Worm (Caenorhabditis elegans): ENCODE results near the gene T07D4.5.

T07D4.5 gene

ce11 chrII:8853238-8853637 is 30.9 kb downstream of the T07D4.5 start:
- TF ChIP-seq ref-1 (GFP tag; conservative IDR thresholded peaks at IDR 0.05) (no peak), ztf-29 (GFP tag; IDR thresholded peaks at IDR 0.05) (no peak), ztf-23 (GFP tag; IDR thresholded peaks at IDR 0.05) (no peak), flt-1 (GFP tag; IDR thresholded peaks at IDR 0.05) (no peak), med-1 (GFP tag; optimal IDR thresholded peaks at IDR 0.05; ENCODE audit: insufficient read depth) (no peak), klf-2 (GFP tag; conservative IDR thresholded peaks at IDR 0.05) (no peak), cog-1 (tag; optimal IDR thresholded peaks at IDR 0.05) (no peak), T22C8.4 (GFP tag; IDR thresholded peaks at IDR 0.05) (no peak), tab-1 (GFP tag; IDR thresholded peaks at IDR 0.05) (no peak)

ce11 chrII:8851996-8852587 is 32.0 kb downstream of the T07D4.5 start, which contains the start of gene oac-46:
TSS of gene oac-46 (minus strand) at chrII:8852096.
- TF ChIP-seq ztf-29 (GFP tag; IDR thresholded peaks at IDR 0.05) = no peak
- no peak for TF ChIP-seq ref-1 (GFP tag; conservative IDR thresholded peaks at IDR 0.05)
- TF ChIP-seq klf-2 (GFP tag; conservative IDR thresholded peaks at IDR 0.05) = no peak
- TF ChIP-seq T22C8.4 (GFP tag; IDR thresholded peaks at IDR 0.05) = no peak
- TF ChIP-seq med-1 (GFP tag; optimal IDR thresholded peaks at IDR 0.05; ENCODE audit: insufficient read depth) = no peak
- TF ChIP-seq cog-1 (tag; optimal IDR thresholded peaks at IDR 0.05) = no peak
- TF ChIP-seq tab-1 (GFP tag; IDR thresholded peaks at IDR 0.05) = no peak
- no peak for TF ChIP-seq ztf-23 (GFP tag; IDR thresholded peaks at IDR 0.05)
- no peak for TF ChIP-seq flt-1 (GFP tag; IDR thresholded peaks at IDR 0.05)

ce11 chrII:8848984-8849383 is 35.1 kb downstream of the T07D4.5 start:
- TF ChIP-seq flt-1 (GFP tag; IDR thresholded peaks at IDR 0.05) = no peak
- no peak for TF ChIP-seq ref-1 (GFP tag; conservative IDR thresholded peaks at IDR 0.05)
- no peak for TF ChIP-seq ztf-29 (GFP tag; IDR thresholded peaks at IDR 0.05)
- no peak for TF ChIP-seq med-1 (GFP tag; optimal IDR thresholded peaks at IDR 0.05; ENCODE audit: insufficient read depth)
- TF ChIP-seq tab-1 (GFP tag; IDR thresholded peaks at IDR 0.05) = no peak
- no peak for TF ChIP-seq cog-1 (tag; optimal IDR thresholded peaks at IDR 0.05)
- no peak for TF ChIP-seq T22C8.4 (GFP tag; IDR thresholded peaks at IDR 0.05)
- no peak for TF ChIP-seq ztf-23 (GFP tag; IDR thresholded peaks at IDR 0.05)
- TF ChIP-seq klf-2 (GFP tag; conservative IDR thresholded peaks at IDR 0.05) = no peak

ce11 chrII:8845932-8846331 is 38.2 kb downstream of the T07D4.5 start:
- TF ChIP-seq med-1 (GFP tag; optimal IDR thresholded peaks at IDR 0.05; ENCODE audit: insufficient read depth) (no peak), cog-1 (tag; optimal IDR thresholded peaks at IDR 0.05) (no peak), tab-1 (GFP tag; IDR thresholded peaks at IDR 0.05) (no peak)

ce11 chrII:8845298-8845697 is 38.8 kb downstream of the T07D4.5 start, which contains the start of gene agxt-1:
TSS of gene agxt-1 (plus strand) at chrII:8845598.
- TF ChIP-seq klf-2 (GFP tag; conservative IDR thresholded peaks at IDR 0.05) = no peak
- TF ChIP-seq cog-1 (tag; optimal IDR thresholded peaks at IDR 0.05) = no peak
- TF ChIP-seq ref-1 (GFP tag; conservative IDR thresholded peaks at IDR 0.05) = no peak
- TF ChIP-seq flt-1 (GFP tag; IDR thresholded peaks at IDR 0.05) = no peak
- TF ChIP-seq ztf-29 (GFP tag; IDR thresholded peaks at IDR 0.05) = no peak
- no peak for TF ChIP-seq med-1 (GFP tag; optimal IDR thresholded peaks at IDR 0.05; ENCODE audit: insufficient read depth)
- no peak for TF ChIP-seq tab-1 (GFP tag; IDR thresholded peaks at IDR 0.05)
- no peak for TF ChIP-seq T22C8.4 (GFP tag; IDR thresholded peaks at IDR 0.05)
- TF ChIP-seq ztf-23 (GFP tag; IDR thresholded peaks at IDR 0.05) = no peak

- no peak for TF ChIP-seq cog-1 (tag; optimal IDR thresholded peaks at IDR 0.05)
- TF ChIP-seq tab-1 (GFP tag; IDR thresholded peaks at IDR 0.05) = no peak
- no peak for TF ChIP-seq ref-1 (GFP tag; conservative IDR thresholded peaks at IDR 0.05)
- TF ChIP-seq flt-1 (GFP tag; IDR thresholded peaks at IDR 0.05) = no peak
- TF ChIP-seq T22C8.4 (GFP tag; IDR thresholded peaks at IDR 0.05) = no peak
Observed at ce11 chrII:8844465-8845126, 39.5 kb downstream of the T07D4.5 start, which contains the start of gene F46C5.6. TSS of gene F46C5.6 (minus strand) at chrII:8844515.

ce11 chrII:8839025-8839424 is 45.1 kb downstream of the T07D4.5 start, which contains the start of gene F46C5.7:
TSS of gene F46C5.7 (plus strand) at chrII:8839325.
- no peak for TF ChIP-seq ztf-23 (GFP tag; IDR thresholded peaks at IDR 0.05)
- no peak for TF ChIP-seq T22C8.4 (GFP tag; IDR thresholded peaks at IDR 0.05)
- TF ChIP-seq flt-1 (GFP tag; IDR thresholded peaks at IDR 0.05) = no peak
- no peak for TF ChIP-seq cog-1 (tag; optimal IDR thresholded peaks at IDR 0.05)
- no peak for TF ChIP-seq klf-2 (GFP tag; conservative IDR thresholded peaks at IDR 0.05)
- no peak for TF ChIP-seq tab-1 (GFP tag; IDR thresholded peaks at IDR 0.05)
- TF ChIP-seq med-1 (GFP tag; optimal IDR thresholded peaks at IDR 0.05; ENCODE audit: insufficient read depth) = no peak
- no peak for TF ChIP-seq ztf-29 (GFP tag; IDR thresholded peaks at IDR 0.05)
- no peak for TF ChIP-seq ref-1 (GFP tag; conservative IDR thresholded peaks at IDR 0.05)

- TF ChIP-seq T22C8.4 (GFP tag; IDR thresholded peaks at IDR 0.05) (no peak), cog-1 (tag; optimal IDR thresholded peaks at IDR 0.05) (no peak), klf-2 (GFP tag; conservative IDR thresholded peaks at IDR 0.05) (no peak), med-1 (GFP tag; optimal IDR thresholded peaks at IDR 0.05; ENCODE audit: insufficient read depth) (no peak), ref-1 (GFP tag; conservative IDR thresholded peaks at IDR 0.05) (no peak), ztf-29 (GFP tag; IDR thresholded peaks at IDR 0.05) (no peak), tab-1 (GFP tag; IDR thresholded peaks at IDR 0.05) (no peak), flt-1 (GFP tag; IDR thresholded peaks at IDR 0.05) (no peak), ztf-23 (GFP tag; IDR thresholded peaks at IDR 0.05) (no peak)
Observed at ce11 chrII:8835857-8836256, 48.3 kb downstream of the T07D4.5 start, which contains the start of gene F46C5.4. TSS of gene F46C5.4 (plus strand) at chrII:8836078.
